Worm (Caenorhabditis elegans) whole organism, young adult: ENCODE measurements around the gene srh-292.

Source experiments
- F37B4.10 ChIP-seq: fragments of 200-800 bp; sonication (Bioruptor generic); IDR thresholded peaks from 2 replicates; pipeline ENCODE4 v1.3.6; 2022; ENCODE audit warnings: missing genetic modification characterization, missing compliant biosample characterization
- T07F8.4 ChIP-seq: sonication (generic microtip); optimal IDR thresholded peaks from 2 replicates; lab custom pipeline; 2016; ENCODE audit warnings: mild to moderate bottlenecking, missing genetic modification characterization, moderate library complexity, missing compliant biosample characterization
- Y56A3A.18 ChIP-seq: fragments of 200-800 bp; sonication (Bioruptor generic); IDR thresholded peaks from 2 replicates; pipeline ENCODE4 v1.3.6; 2022; ENCODE audit warnings: missing genetic modification reagents, missing genetic modification characterization, missing compliant biosample characterization
- Y67H2A.10 ChIP-seq: fragments of 200-800 bp; sonication (Bioruptor generic); conservative IDR thresholded peaks from 2 replicates; pipeline ENCODE4 v1.3.6; 2022; ENCODE audit warnings: missing genetic modification reagents, missing genetic modification characterization, missing compliant biosample characterization
- Y79H2A.3 ChIP-seq: fragments of 200-800 bp; sonication (Bioruptor generic); conservative IDR thresholded peaks from 2 replicates; pipeline ENCODE4 v1.3.6; 2022; ENCODE audit warnings: missing genetic modification reagents, missing genetic modification characterization, missing compliant biosample characterization
- aptf-2 ChIP-seq: fragments of 200-800 bp; sonication (Bioruptor generic); conservative IDR thresholded peaks from 2 replicates; pipeline ENCODE4 v1.3.6; 2022; ENCODE audit warnings: missing genetic modification reagents, missing genetic modification characterization, missing compliant biosample characterization
- attf-3 ChIP-seq: fragments of 200-800 bp; sonication (Bioruptor generic); conservative IDR thresholded peaks from 2 replicates; pipeline ENCODE4 v1.3.6; 2022; ENCODE audit warnings: missing genetic modification reagents, missing genetic modification characterization, missing compliant biosample characterization
- attf-5 ChIP-seq: fragments of 200-800 bp; sonication (Bioruptor generic); optimal IDR thresholded peaks from 2 replicates; lab custom pipeline; 2018; ENCODE audit warnings: mild to moderate bottlenecking, missing genetic modification characterization, missing compliant biosample characterization
- bed-2 ChIP-seq: fragments of 200-800 bp; sonication (Bioruptor generic); IDR thresholded peaks from 2 replicates; pipeline ENCODE4 v1.3.6; 2022; ENCODE audit warnings: missing genetic modification reagents, missing genetic modification characterization, missing compliant biosample characterization
- ccch-3 ChIP-seq: fragments of 200-800 bp; sonication (Bioruptor generic); optimal IDR thresholded peaks from 2 replicates; lab custom pipeline; 2018; ENCODE audit warnings: mild to moderate bottlenecking, missing genetic modification characterization, missing compliant biosample characterization
- cebp-1 ChIP-seq, 2 experiments: fragments of 200-800 bp in 1 of 2; sonication (Bioruptor generic) in 1 of 2; sonication (generic microtip) in 1 of 2; IDR thresholded peaks in 1 of 2; optimal IDR thresholded peaks in 1 of 2; 2 replicates each; pipeline versions ENCODE4 v1.3.6 to Lab custom; 2017 to 2022; ENCODE audit warnings: missing compliant biosample characterization in 2 of 2, missing genetic modification characterization in 2 of 2, mild to moderate bottlenecking in 1 of 2, missing genetic modification reagents in 1 of 2, moderate library complexity in 1 of 2
- cebp-2 ChIP-seq: fragments of 200-800 bp; sonication (Bioruptor generic); IDR thresholded peaks from 2 replicates; pipeline ENCODE4 v1.3.6; 2022; ENCODE audit warnings: missing genetic modification characterization, missing compliant biosample characterization
- ceh-79 ChIP-seq: sonication (generic microtip); optimal IDR thresholded peaks from 2 replicates; lab custom pipeline; 2017; ENCODE audit warnings: mild to moderate bottlenecking, missing genetic modification characterization, missing compliant biosample characterization
- ceh-91 ChIP-seq: fragments of 200-800 bp; sonication (Bioruptor generic); IDR thresholded peaks from 2 replicates; pipeline ENCODE4 v1.3.6; 2022; ENCODE audit warnings: missing genetic modification reagents, missing genetic modification characterization, missing compliant biosample characterization
- chd-7 ChIP-seq: sonication (generic microtip); optimal IDR thresholded peaks from 2 replicates; lab custom pipeline; 2016; ENCODE audit warnings: mild to moderate bottlenecking, missing genetic modification characterization, moderate library complexity, missing compliant biosample characterization
- dox-1 ChIP-seq: fragments of 200-800 bp; sonication (Bioruptor generic); IDR thresholded peaks from 2 replicates; pipeline ENCODE4 v1.3.6; 2022; ENCODE audit warnings: missing genetic modification reagents, missing genetic modification characterization, missing compliant biosample characterization
- efl-1 ChIP-seq: fragments of 150-350 bp; optimal IDR thresholded peaks from 2 replicates; lab custom pipeline; 2014; ENCODE audit warnings: missing biosample characterization, missing genetic modification reagents, missing genetic modification characterization
- egl-18 ChIP-seq: fragments of 200-800 bp; sonication (Bioruptor generic); IDR thresholded peaks from 2 replicates; pipeline ENCODE4 v1.3.6; 2022; ENCODE audit warnings: missing genetic modification reagents, missing genetic modification characterization, missing compliant biosample characterization
- gei-17 ChIP-seq: fragments of 200-800 bp; sonication (Bioruptor generic); optimal IDR thresholded peaks from 2 replicates; lab custom pipeline; 2018; ENCODE audit warnings: mild to moderate bottlenecking, missing genetic modification characterization, missing compliant biosample characterization
- hlh-12 ChIP-seq: sonication (generic microtip); optimal IDR thresholded peaks from 2 replicates; lab custom pipeline; 2016; ENCODE audit warnings: missing genetic modification characterization, missing compliant biosample characterization
- hmg-20 ChIP-seq: fragments of 200-800 bp; sonication (Bioruptor generic); IDR thresholded peaks from 2 replicates; pipeline ENCODE4 v1.3.6; 2022; ENCODE audit warnings: missing genetic modification reagents, missing genetic modification characterization, missing compliant biosample characterization
- hsf-1 ChIP-seq: fragments of 200-800 bp; sonication (Bioruptor generic); IDR thresholded peaks from 2 replicates; pipeline ENCODE4 v1.3.6; 2022; ENCODE audit warnings: missing genetic modification reagents, missing genetic modification characterization, missing compliant biosample characterization
- let-607 ChIP-seq, 2 experiments: fragments of 200-800 bp in 1 of 2; sonication (Bioruptor generic) in 1 of 2; sonication (generic microtip) in 1 of 2; optimal IDR thresholded peaks; 2 replicates each; lab custom pipeline; 2016 to 2018; ENCODE audit warnings: mild to moderate bottlenecking in 2 of 2, missing compliant biosample characterization in 2 of 2, missing genetic modification characterization in 2 of 2, moderate library complexity in 2 of 2, missing genotype in 1 of 2
- lin-35 ChIP-seq, 3 experiments: fragments of 150-350 bp in 2 of 3; sonication (generic microtip) in 1 of 3; optimal IDR thresholded peaks; 2 replicates each; lab custom pipeline; 2014 to 2018; ENCODE audit warnings: missing biosample characterization in 3 of 3, missing genetic modification characterization in 3 of 3, missing genetic modification reagents in 3 of 3
- lin-40 ChIP-seq: sonication (generic microtip); optimal IDR thresholded peaks from 2 replicates; lab custom pipeline; 2016; ENCODE audit warnings: missing genetic modification characterization, mild to moderate bottlenecking, missing compliant biosample characterization, missing genotype, missing genetic modification reagents
- lin-54 ChIP-seq: fragments of 200-800 bp; sonication (Bioruptor generic); optimal IDR thresholded peaks from 2 replicates; lab custom pipeline; 2018; ENCODE audit warnings: mild to moderate bottlenecking, missing genetic modification characterization, missing compliant biosample characterization
- lsy-27 ChIP-seq: sonication (generic microtip); optimal IDR thresholded peaks from 2 replicates; lab custom pipeline; 2017; ENCODE audit warnings: missing genetic modification characterization, mild to moderate bottlenecking, missing compliant biosample characterization, antibody characterized with exemption, missing genotype, borderline replicate concordance; ENCODE audit not compliant: insufficient read depth
- madf-3 ChIP-seq: fragments of 200-800 bp; sonication (Bioruptor generic); IDR thresholded peaks from 2 replicates; pipeline ENCODE4 v1.3.6; 2022; ENCODE audit warnings: missing genetic modification reagents, missing genetic modification characterization, missing compliant biosample characterization
- mcd-1 ChIP-seq: fragments of 200-800 bp; sonication (Bioruptor generic); IDR thresholded peaks from 2 replicates; pipeline ENCODE4 v1.3.6; 2022; ENCODE audit warnings: missing genetic modification reagents, missing genetic modification characterization, missing compliant biosample characterization
- mel-28 ChIP-seq: sonication (generic microtip); optimal IDR thresholded peaks from 2 replicates; lab custom pipeline; 2016; ENCODE audit warnings: borderline replicate concordance, mild to moderate bottlenecking, missing genetic modification characterization, missing compliant biosample characterization
- mes-4 ChIP-seq: sonication (generic microtip); optimal IDR thresholded peaks from 2 replicates; lab custom pipeline; 2016; ENCODE audit warnings: missing genotype, missing genetic modification characterization, missing compliant biosample characterization
- mxl-1 ChIP-seq: sonication (generic microtip); optimal IDR thresholded peaks from 2 replicates; lab custom pipeline; 2016; ENCODE audit warnings: missing genetic modification characterization, missing compliant biosample characterization
- nhr-80 ChIP-seq: sonication (generic microtip); optimal IDR thresholded peaks from 2 replicates; lab custom pipeline; 2016; ENCODE audit warnings: missing genetic modification characterization, missing compliant biosample characterization
- nhr-90 ChIP-seq: sonication (generic microtip); optimal IDR thresholded peaks from 2 replicates; lab custom pipeline; 2016; ENCODE audit warnings: missing genotype, mild to moderate bottlenecking, missing genetic modification characterization, missing compliant biosample characterization
- pha-4 ChIP-seq: fragments of 150-350 bp; sonication (generic microtip); optimal IDR thresholded peaks from 2 replicates; lab custom pipeline; 2014; ENCODE audit warnings: missing biosample characterization, missing genetic modification reagents, missing genetic modification characterization
- rcor-1 ChIP-seq: fragments of 200-800 bp; sonication (Bioruptor generic); IDR thresholded peaks from 2 replicates; pipeline ENCODE4 v1.3.6; 2022; ENCODE audit warnings: missing genetic modification reagents, missing genetic modification characterization, missing compliant biosample characterization
- snpc-1.1 ChIP-seq: sonication (generic microtip); optimal IDR thresholded peaks from 2 replicates; lab custom pipeline; 2017; ENCODE audit warnings: missing genetic modification characterization, mild to moderate bottlenecking, missing compliant biosample characterization, antibody characterized with exemption, moderate library complexity, missing genotype, missing genetic modification reagents; ENCODE audit not compliant: insufficient read depth
- snpc-4 ChIP-seq, 5 experiments: fragments of 150-350 bp in 1 of 5; sonication (generic microtip) in 4 of 5; optimal IDR thresholded peaks; 2 replicates each; lab custom pipeline; 2014 to 2018; ENCODE audit warnings: missing genetic modification characterization in 5 of 5, missing biosample characterization in 3 of 5, antibody characterized with exemption in 2 of 5, mild to moderate bottlenecking in 2 of 5, missing compliant biosample characterization in 2 of 5, missing genotype in 2 of 5, moderate library complexity in 2 of 5, missing genetic modification reagents in 1 of 5
- tbp1 ChIP-seq: fragments of 200-800 bp; sonication (Bioruptor generic); optimal IDR thresholded peaks from 2 replicates; lab custom pipeline; 2018; ENCODE audit warnings: mild to moderate bottlenecking, missing genetic modification characterization, missing compliant biosample characterization
- tbx-9 ChIP-seq: sonication (generic microtip); optimal IDR thresholded peaks from 2 replicates; lab custom pipeline; 2016; ENCODE audit warnings: borderline replicate concordance, missing genetic modification characterization, inconsistent platforms, missing compliant biosample characterization
- unc-130 ChIP-seq: sonication (generic microtip); optimal IDR thresholded peaks from 2 replicates; lab custom pipeline; 2016; ENCODE audit warnings: missing genetic modification reagents, missing genetic modification characterization, missing compliant biosample characterization
- unc-62 ChIP-seq: fragments of 150-350 bp; optimal IDR thresholded peaks from 2 replicates; lab custom pipeline; 2014; ENCODE audit warnings: missing biosample characterization, missing genetic modification reagents, missing genetic modification characterization

srh-292 gene

DNA sequence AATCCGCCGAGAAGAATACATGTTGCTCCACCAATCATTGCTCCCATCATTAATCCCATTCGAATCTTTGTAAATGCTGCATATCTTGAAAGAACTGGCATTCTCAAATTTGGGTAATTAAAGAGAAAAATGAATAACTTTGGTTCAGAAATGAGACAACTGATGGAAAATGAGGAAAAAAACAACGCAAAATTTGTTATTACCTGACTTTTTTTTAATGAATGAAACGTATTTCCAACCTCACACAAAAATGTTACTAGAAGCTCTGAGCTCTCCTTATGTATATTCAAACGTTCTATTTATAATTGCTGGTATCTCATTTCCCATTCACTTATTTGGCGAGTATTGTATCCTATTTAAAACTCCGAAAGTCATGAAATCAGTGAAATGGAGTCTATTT lies at the start of gene srh-292, which contains the start of gene Y94A7B.11:
TSS of gene srh-292 (plus strand) at position 251 of the 400 bp plus-strand sequence.
TSS of gene Y94A7B.11 (minus strand) at position 101 of the 400 bp plus-strand sequence.
- TF ChIP-seq lsy-27 (tag; lab: Kevin White, UChicago): no peak
- no peak for TF ChIP-seq hsf-1 (GFP tag; lab: Robert Waterston, UW)
- TF ChIP-seq lin-35 (GFP tag; optimal IDR thresholded peaks at IDR 0.05; lab: Kevin White, UChicago): no peak
- no peak for TF ChIP-seq chd-7
- TF ChIP-seq attf-3 (GFP tag; lab: Robert Waterston, UW): no peak
- no peak for TF ChIP-seq ceh-91 (GFP tag; lab: Robert Waterston, UW)
- TF ChIP-seq nhr-80 (tag; lab: Kevin White, UChicago): no peak
- no peak for TF ChIP-seq cebp-2 (GFP tag; lab: Robert Waterston, UW)
- no peak for TF ChIP-seq mcd-1 (GFP tag; lab: Robert Waterston, UW)
- TF ChIP-seq mel-28 (tag; lab: Kevin White, UChicago): no peak
- TF ChIP-seq unc-62 (GFP tag; lab: Kevin White, UChicago): no peak
- no peak for TF ChIP-seq mes-4 (tag; lab: Kevin White, UChicago)
- TF ChIP-seq tbx-9 (tag; lab: Kevin White, UChicago): no peak
- TF ChIP-seq nhr-90 (tag; lab: Kevin White, UChicago): no peak
- TF ChIP-seq bed-2: no peak
- no peak for TF ChIP-seq snpc-4 (GFP tag; optimal IDR thresholded peaks at IDR 0.05; lab: Kevin White, UChicago)
- TF ChIP-seq snpc-4 (tag; optimal IDR thresholded peaks at IDR 0.05; lab: Kevin White, UChicago): no peak
- TF ChIP-seq Y79H2A.3: no peak
- TF ChIP-seq hmg-20: no peak
- TF ChIP-seq snpc-1.1: no peak
- TF ChIP-seq hlh-12: no peak

- no peak for TF ChIP-seq attf-5 (GFP tag; lab: Kevin White, UChicago)
- TF ChIP-seq dox-1 (GFP tag; lab: Robert Waterston, UW): no peak
- no peak for TF ChIP-seq madf-3 (GFP tag; lab: Robert Waterston, UW)
- TF ChIP-seq egl-18 (GFP tag; lab: Robert Waterston, UW): no peak
- no peak for TF ChIP-seq ccch-3
- peak; percentile 31 for TF ChIP-seq nhr-80 (tag; lab: Kevin White, UChicago)
- no peak for TF ChIP-seq T07F8.4 (tag; lab: Kevin White, UChicago)
- TF ChIP-seq Y67H2A.10 (GFP tag; lab: Robert Waterston, UW): no peak
- TF ChIP-seq ceh-79 (tag; lab: Kevin White, UChicago): no peak
Observed at ce11 chrV:17754999-17755398, 47.6 kb upstream of the srh-292 start.

- no peak for TF ChIP-seq pha-4
Observed at ce11 chrV:17755592-17755991, 47.0 kb upstream of the srh-292 start, which contains the start of gene pgp-9. Gene pgp-9 (plus strand): TSS chrV:17755892.

- no peak for TF ChIP-seq efl-1 (GFP tag; lab: Kevin White, UChicago)
- TF ChIP-seq aptf-2 (GFP tag; lab: Robert Waterston, UW): no peak
- no peak for TF ChIP-seq rcor-1
- no peak for TF ChIP-seq tbp1 (GFP tag; lab: Kevin White, UChicago)
- no peak for TF ChIP-seq cebp-1 (GFP tag; IDR thresholded peaks at IDR 0.05; lab: Robert Waterston, UW)
- no peak for TF ChIP-seq cebp-1 (tag; optimal IDR thresholded peaks at IDR 0.05; lab: Kevin White, UChicago)
- no peak for TF ChIP-seq Y56A3A.18 (GFP tag; lab: Robert Waterston, UW)
- no peak for TF ChIP-seq gei-17 (GFP tag; lab: Kevin White, UChicago)
- TF ChIP-seq unc-130 (GFP tag; lab: Kevin White, UChicago): no peak
- no peak for TF ChIP-seq lin-40 (tag; lab: Kevin White, UChicago)
- no peak for TF ChIP-seq nhr-80 (tag; lab: Kevin White, UChicago)
- TF ChIP-seq Y67H2A.10 (GFP tag; lab: Robert Waterston, UW): no peak
- no peak for TF ChIP-seq mxl-1 (tag; lab: Kevin White, UChicago)
- TF ChIP-seq F37B4.10 (GFP tag; lab: Robert Waterston, UW): no peak
- TF ChIP-seq lin-54 (GFP tag; lab: Kevin White, UChicago): no peak
- TF ChIP-seq mes-4 (tag; lab: Kevin White, UChicago): no peak
- no peak for TF ChIP-seq let-607 (tag; optimal IDR thresholded peaks at IDR 0.05; lab: Kevin White, UChicago)
Observed at ce11 chrV:17765077-17765476, 37.5 kb upstream of the srh-292 start, which contains the start of the genes C47A10.16 and srh-283. Gene C47A10.16 (minus strand): TSS chrV:17765177. Gene srh-283 (plus strand): TSS chrV:17765348.
